Worm (Caenorhabditis elegans): ENCODE results near the gene arrd-24.

arrd-24 gene

DNA sequence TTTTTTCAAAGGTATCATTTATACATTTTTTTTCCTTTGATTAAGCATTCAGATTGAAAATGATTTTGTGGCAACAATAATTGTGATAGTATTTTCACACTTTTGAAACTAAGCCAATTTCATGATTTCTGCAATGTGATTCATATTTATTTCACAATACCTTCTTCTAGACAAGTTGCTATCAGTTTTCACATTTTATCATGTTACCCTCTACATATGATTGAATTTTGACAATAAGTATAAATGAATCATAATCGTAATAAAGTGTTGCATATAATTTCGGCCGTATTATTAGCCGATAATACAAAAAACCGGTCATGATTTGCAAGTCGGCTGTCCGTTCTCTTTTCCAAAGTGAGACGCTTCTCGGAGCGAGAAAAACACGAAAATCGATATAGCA, 20.9 kb downstream of the arrd-24 start:
- TF ChIP-seq drap-1 (GFP tag; optimal IDR thresholded peaks at IDR 0.05) (no peak), nhr-76 (tag; optimal IDR thresholded peaks at IDR 0.05) (no peak), bed-3 (GFP tag; optimal IDR thresholded peaks at IDR 0.05) (no peak), ceh-83 (GFP tag; optimal IDR thresholded peaks at IDR 0.05) (no peak), tbx-8 (GFP tag; optimal IDR thresholded peaks at IDR 0.05) (no peak), unc-120 (tag; optimal IDR thresholded peaks at IDR 0.05; ENCODE audit: poor library complexity, severe bottlenecking) (no peak), flh-1 (GFP tag; optimal IDR thresholded peaks at IDR 0.05) (no peak), ham-2 (GFP tag; optimal IDR thresholded peaks at IDR 0.05) (no peak), ceh-39 (tag; optimal IDR thresholded peaks at IDR 0.05) (no peak), ztf-11 (tag; optimal IDR thresholded peaks at IDR 0.05) (no peak), cnd-1 (tag; optimal IDR thresholded peaks at IDR 0.05) (no peak), sptf-1 (tag; optimal IDR thresholded peaks at IDR 0.05) (no peak), elt-1 (tag; optimal IDR thresholded peaks at IDR 0.05; ENCODE audit: borderline replicate concordance, insufficient read depth) (no peak), lin-32 (GFP tag; optimal IDR thresholded peaks at IDR 0.05) (no peak), nhr-237 (tag; optimal IDR thresholded peaks at IDR 0.05) (no peak), nhr-2 (tag; optimal IDR thresholded peaks at IDR 0.05) (no peak)

DNA sequence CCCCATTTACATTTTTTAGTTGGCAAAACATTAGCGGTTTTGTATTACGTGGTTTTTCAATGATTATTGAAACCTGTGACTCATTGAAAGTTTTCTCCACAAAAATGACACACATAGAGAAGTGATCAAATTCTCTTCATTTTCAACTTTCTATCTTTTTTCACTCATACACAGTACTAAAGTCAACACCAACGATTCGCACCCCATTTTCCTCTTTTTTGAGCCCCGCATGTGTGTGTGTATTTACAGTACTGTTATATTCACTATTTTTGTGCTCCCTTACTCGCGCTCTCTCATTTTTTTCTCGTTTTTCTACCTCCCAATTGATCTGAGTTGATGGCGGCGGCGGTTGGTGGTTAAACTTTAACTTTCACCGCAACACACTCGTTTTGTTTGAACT, 21.9 kb downstream of the arrd-24 start:
- TF ChIP-seq ham-2 (GFP tag; optimal IDR thresholded peaks at IDR 0.05) (no peak), sem-2 (GFP tag; optimal IDR thresholded peaks at IDR 0.05) (no peak), mab-5 (tag; optimal IDR thresholded peaks at IDR 0.05) (no peak), ceh-83 (GFP tag; optimal IDR thresholded peaks at IDR 0.05) (no peak), ceh-43 (GFP tag; optimal IDR thresholded peaks at IDR 0.05) (no peak), ceh-39 (tag; optimal IDR thresholded peaks at IDR 0.05) (no peak), elt-3 (tag; optimal IDR thresholded peaks at IDR 0.05) (no peak), elt-1 (tag; optimal IDR thresholded peaks at IDR 0.05; ENCODE audit: borderline replicate concordance, insufficient read depth) (no peak), tbx-8 (GFP tag; optimal IDR thresholded peaks at IDR 0.05) (no peak), unc-62 (GFP tag; optimal IDR thresholded peaks at IDR 0.05) (no peak)

DNA sequence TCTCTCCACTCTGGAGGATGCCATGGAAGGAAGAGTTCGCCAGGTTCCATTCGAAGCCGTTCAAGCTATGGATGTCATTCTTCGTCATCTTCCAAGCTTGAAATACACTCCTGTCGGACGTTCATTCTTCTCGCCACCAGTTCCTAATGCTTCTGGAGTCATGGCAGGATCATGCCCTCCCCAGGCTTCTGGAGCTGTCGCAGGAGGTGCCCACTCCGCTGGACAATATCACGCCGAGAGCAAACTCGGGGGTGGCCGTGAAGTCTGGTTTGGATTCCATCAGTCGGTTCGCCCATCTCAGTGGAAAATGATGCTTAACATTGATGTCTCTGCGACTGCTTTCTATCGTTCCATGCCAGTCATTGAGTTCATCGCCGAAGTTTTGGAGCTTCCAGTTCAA, 28.0 kb downstream of the arrd-24 start:
- TF ChIP-seq ces-1 (GFP tag; optimal IDR thresholded peaks at IDR 0.05) (no peak), pha-4 (tag; optimal IDR thresholded peaks at IDR 0.05) (no peak), mep-1 (tag; optimal IDR thresholded peaks at IDR 0.05) (no peak), hlh-1 (tag; optimal IDR thresholded peaks at IDR 0.05) (no peak), lin-32 (GFP tag; optimal IDR thresholded peaks at IDR 0.05) (no peak), ham-2 (GFP tag; optimal IDR thresholded peaks at IDR 0.05) (no peak), elt-1 (tag; optimal IDR thresholded peaks at IDR 0.05; ENCODE audit: borderline replicate concordance, insufficient read depth) (no peak)

DNA sequence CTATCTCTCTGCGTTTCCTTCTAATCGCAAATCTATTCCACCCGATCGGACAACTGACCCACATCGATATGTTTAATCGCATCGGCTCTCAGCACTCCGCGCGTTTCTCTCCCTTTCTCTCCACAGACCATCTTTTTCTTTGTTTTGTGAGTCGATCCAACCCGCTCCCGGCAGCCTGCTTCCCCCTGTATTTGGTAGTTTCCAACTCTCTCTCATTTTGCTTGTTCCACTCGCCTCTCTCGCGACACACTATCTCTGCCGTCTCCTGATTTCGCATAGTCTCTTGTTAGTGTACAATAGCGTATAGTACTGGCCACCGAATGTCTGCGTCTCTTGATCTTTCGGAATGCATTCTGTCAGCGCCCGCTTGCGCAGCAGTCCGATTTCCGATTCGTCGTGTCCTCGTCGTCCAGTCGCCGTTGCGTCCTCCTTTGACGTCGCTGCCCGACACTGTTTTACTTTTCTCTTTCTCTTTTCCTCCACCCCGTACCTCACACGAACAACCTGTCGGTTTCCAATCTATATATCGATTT, 29.6 kb downstream of the arrd-24 start:
- TF ChIP-seq lin-13 (tag; optimal IDR thresholded peaks at IDR 0.05) (peak; percentile 3), nhr-12 (tag; optimal IDR thresholded peaks at IDR 0.05) (no peak), ztf-11 (tag; optimal IDR thresholded peaks at IDR 0.05) (peak; percentile 22), cnd-1 (tag; optimal IDR thresholded peaks at IDR 0.05) (peak; percentile 42), ces-1 (GFP tag; optimal IDR thresholded peaks at IDR 0.05) (no peak), ceh-39 (tag; optimal IDR thresholded peaks at IDR 0.05) (peak; percentile 23), mls-2 (tag; optimal IDR thresholded peaks at IDR 0.05) (peak; percentile 11), sptf-1 (tag; optimal IDR thresholded peaks at IDR 0.05) (peak; percentile 25), unc-39 (tag; optimal IDR thresholded peaks at IDR 0.05) (no peak), nhr-28 (tag; optimal IDR thresholded peaks at IDR 0.05) (no peak), ham-2 (GFP tag; optimal IDR thresholded peaks at IDR 0.05) (peak; percentile 98), unc-62 (GFP tag; optimal IDR thresholded peaks at IDR 0.05) (peak; percentile 30), mab-5 (tag; optimal IDR thresholded peaks at IDR 0.05) (no peak), bed-3 (GFP tag; optimal IDR thresholded peaks at IDR 0.05) (no peak), blmp-1 (tag; optimal IDR thresholded peaks at IDR 0.05) (no peak), drap-1 (GFP tag; optimal IDR thresholded peaks at IDR 0.05) (peak; percentile 12), unc-120 (tag; optimal IDR thresholded peaks at IDR 0.05; ENCODE audit: poor library complexity, severe bottlenecking) (peak; percentile 86), hlh-1 (tag; optimal IDR thresholded peaks at IDR 0.05) (peak; percentile 87), snpc-4 (tag; optimal IDR thresholded peaks at IDR 0.05) (no peak), sem-2 (GFP tag; optimal IDR thresholded peaks at IDR 0.05) (no peak), mep-1 (tag; optimal IDR thresholded peaks at IDR 0.05) (peak; percentile 21), lsy-2 (tag; optimal IDR thresholded peaks at IDR 0.05) (no peak), elt-1 (tag; optimal IDR thresholded peaks at IDR 0.05; ENCODE audit: borderline replicate concordance, insufficient read depth) (no peak), pha-4 (tag; optimal IDR thresholded peaks at IDR 0.05) (peak; percentile 32), flh-1 (GFP tag; optimal IDR thresholded peaks at IDR 0.05) (no peak), nhr-237 (tag; optimal IDR thresholded peaks at IDR 0.05) (peak; percentile 29), elt-3 (tag; optimal IDR thresholded peaks at IDR 0.05) (no peak), lin-32 (GFP tag; optimal IDR thresholded peaks at IDR 0.05) (no peak), tbx-8 (GFP tag; optimal IDR thresholded peaks at IDR 0.05) (no peak), ceh-43 (GFP tag; optimal IDR thresholded peaks at IDR 0.05) (no peak), ceh-83 (GFP tag; optimal IDR thresholded peaks at IDR 0.05) (no peak), M03D4.4 (tag; optimal IDR thresholded peaks at IDR 0.05) (no peak), zip-8 (tag; optimal IDR thresholded peaks at IDR 0.05) (no peak), nhr-2 (tag; optimal IDR thresholded peaks at IDR 0.05) (no peak), nhr-76 (tag; optimal IDR thresholded peaks at IDR 0.05) (no peak)
